Worm (Caenorhabditis elegans): Measurements from ENCODE around the gene ZK470.6.

Gene ZK470.6

DNA sequence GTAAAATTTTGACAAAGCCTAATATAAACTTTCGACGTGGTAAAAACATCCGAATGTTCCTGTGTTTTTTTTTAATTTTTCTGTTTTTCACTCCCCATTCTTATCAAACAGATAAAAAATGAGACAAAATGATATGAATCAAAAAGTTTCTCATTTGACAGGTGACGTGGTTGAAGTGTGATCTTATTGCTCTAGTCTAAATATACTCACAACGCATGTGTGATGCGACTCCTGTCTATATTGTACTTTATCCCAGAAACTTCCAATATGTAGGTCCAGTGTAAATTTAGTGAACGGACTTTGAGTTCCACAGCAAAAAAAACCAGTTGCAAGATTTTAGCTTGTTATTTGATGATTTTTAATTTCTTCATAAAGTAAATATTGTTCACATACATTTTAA is 45.9 kb downstream of the ZK470.6 start:
- TF ChIP-seq C34F6.9 (tag; optimal IDR thresholded peaks at IDR 0.05) = no peak
- TF ChIP-seq nhr-6 (tag; optimal IDR thresholded peaks at IDR 0.05) = no peak
- TF ChIP-seq sma-3 (GFP tag; optimal IDR thresholded peaks at IDR 0.05) = no peak
- peak; percentile 57 for TF ChIP-seq nhr-129 (tag; optimal IDR thresholded peaks at IDR 0.05)
- TF ChIP-seq lsy-2 (tag; optimal IDR thresholded peaks at IDR 0.05) = peak in 1 of 2 experiments; percentile 51
- TF ChIP-seq sma-9 (GFP tag; optimal IDR thresholded peaks at IDR 0.05) = peak; percentile 52
- TF ChIP-seq sma-9 (tag; optimal IDR thresholded peaks at IDR 0.05) = no peak
- no peak for TF ChIP-seq zag-1 (tag; optimal IDR thresholded peaks at IDR 0.05)
- peak; percentile 36 for TF ChIP-seq F13H6.1 (tag; optimal IDR thresholded peaks at IDR 0.05)

DNA sequence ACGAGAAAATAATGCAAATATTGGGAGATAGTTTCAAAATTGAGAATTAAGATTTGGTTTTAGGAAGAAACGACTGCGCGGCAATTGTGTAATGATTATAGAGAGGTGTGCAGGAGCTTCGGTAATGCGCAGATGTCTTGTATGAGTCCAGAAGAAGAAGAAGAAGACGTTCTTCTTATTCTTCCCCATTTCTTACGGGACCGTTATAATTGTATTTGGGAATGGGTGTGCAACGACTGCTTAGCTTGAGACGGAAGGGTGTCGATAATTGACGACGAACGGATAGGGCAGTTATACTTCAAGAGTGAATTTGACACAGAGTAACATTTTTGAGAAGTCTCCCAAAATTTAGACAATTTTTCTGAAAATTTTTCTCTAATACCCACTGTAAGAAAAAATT is 48.6 kb downstream of the ZK470.6 start:
- TF ChIP-seq crh-2 (tag; optimal IDR thresholded peaks at IDR 0.05) (no peak), nhr-77 (tag; optimal IDR thresholded peaks at IDR 0.05) (no peak)
